Worm (Caenorhabditis elegans) whole organism, mixed stage, embryonic: Measurements from ENCODE around the gene exos-7.

Experiments
- M03D4.4 ChIP-seq: sonication (generic microtip); optimal IDR thresholded peaks from 2 replicates; lab custom pipeline; 2017; ENCODE audit warnings: mild to moderate bottlenecking, missing genetic modification characterization, missing compliant biosample characterization
- blmp-1 ChIP-seq: fragments of 150-350 bp; optimal IDR thresholded peaks from 2 replicates; lab custom pipeline; 2014; ENCODE audit warnings: missing biosample characterization, missing genetic modification characterization
- ceh-83 ChIP-seq: fragments of 200-800 bp; sonication (Bioruptor generic); optimal IDR thresholded peaks from 2 replicates; lab custom pipeline; 2018; ENCODE audit warnings: mild to moderate bottlenecking, missing genetic modification characterization, missing compliant biosample characterization
- drap-1 ChIP-seq: fragments of 200-800 bp; sonication (Bioruptor generic); optimal IDR thresholded peaks from 3 replicates; lab custom pipeline; 2018; ENCODE audit warnings: mild to moderate bottlenecking, missing genetic modification characterization, missing compliant biosample characterization
- nhr-12 ChIP-seq: fragments of 150-350 bp; optimal IDR thresholded peaks from 2 replicates; lab custom pipeline; 2014; ENCODE audit warnings: missing biosample characterization, missing genetic modification characterization
- nhr-237 ChIP-seq: fragments of 150-350 bp; optimal IDR thresholded peaks from 2 replicates; lab custom pipeline; 2014; ENCODE audit warnings: missing biosample characterization, missing genetic modification characterization
- nhr-28 ChIP-seq: fragments of 150-350 bp; optimal IDR thresholded peaks from 2 replicates; lab custom pipeline; 2014; ENCODE audit warnings: missing biosample characterization, missing genetic modification characterization
- nhr-76 ChIP-seq: sonication (generic microtip); optimal IDR thresholded peaks from 2 replicates; lab custom pipeline; 2017; ENCODE audit warnings: missing biosample characterization, missing genetic modification characterization
- snpc-4 ChIP-seq: fragments of 150-350 bp; optimal IDR thresholded peaks from 2 replicates; lab custom pipeline; 2014; ENCODE audit warnings: missing biosample characterization, missing genetic modification characterization
- tbx-8 ChIP-seq: fragments of 200-800 bp; sonication (Bioruptor generic); optimal IDR thresholded peaks from 2 replicates; lab custom pipeline; 2018; ENCODE audit warnings: mild to moderate bottlenecking, missing genetic modification characterization, moderate library complexity, missing compliant biosample characterization
- unc-39 ChIP-seq: fragments of 150-350 bp; optimal IDR thresholded peaks from 2 replicates; lab custom pipeline; 2014; ENCODE audit warnings: missing biosample characterization, missing genetic modification characterization
- unc-62 ChIP-seq: fragments of 150-350 bp; optimal IDR thresholded peaks from 2 replicates; lab custom pipeline; 2014; ENCODE audit warnings: missing biosample characterization, missing genetic modification reagents, missing genetic modification characterization

DNA sequence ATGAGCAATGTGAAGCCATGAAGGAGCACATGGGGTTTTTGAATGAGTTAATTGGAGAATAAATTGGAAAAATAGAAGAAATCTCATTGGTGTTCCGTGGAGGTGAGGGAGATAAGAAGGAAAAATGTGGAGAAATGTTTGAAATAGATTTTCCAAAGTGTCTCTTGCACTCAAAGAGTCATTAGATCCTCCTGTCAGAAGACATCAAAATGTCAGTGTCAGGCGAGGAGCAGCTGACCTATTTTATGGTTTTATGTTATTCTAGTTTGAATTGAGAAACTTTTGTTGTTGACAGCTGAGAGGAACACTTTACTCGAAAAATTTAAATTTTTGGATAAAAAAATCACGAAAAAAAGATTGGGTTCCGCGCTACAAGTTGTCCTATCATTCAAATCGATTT lies 11.9 kb downstream of the exos-7 start, which contains the start of gene clec-264:
- no peak for TF ChIP-seq snpc-4
- TF ChIP-seq unc-62, result peak; percentile 72
- no peak for TF ChIP-seq tbx-8 (GFP tag; lab: Kevin White, UChicago)
- no peak for TF ChIP-seq M03D4.4
- no peak for TF ChIP-seq unc-39
- no peak for TF ChIP-seq ceh-83 (GFP tag; lab: Kevin White, UChicago)
- no peak for TF ChIP-seq nhr-237 (tag; lab: Kevin White, UChicago)
- no peak for TF ChIP-seq blmp-1 (tag; lab: Kevin White, UChicago)
- TF ChIP-seq nhr-12 (tag; lab: Kevin White, UChicago), result no peak
- TF ChIP-seq nhr-28, result no peak
- TF ChIP-seq nhr-76 (tag; lab: Kevin White, UChicago), result no peak
- TF ChIP-seq drap-1 (GFP tag; lab: Kevin White, UChicago), result no peak
